Fruit fly (Drosophila melanogaster): Measurements from ENCODE around the gene ScsbetaA.
A peak's percentile ranks its signal among the peaks of the same experiment; 100 is the strongest.

DNA sequence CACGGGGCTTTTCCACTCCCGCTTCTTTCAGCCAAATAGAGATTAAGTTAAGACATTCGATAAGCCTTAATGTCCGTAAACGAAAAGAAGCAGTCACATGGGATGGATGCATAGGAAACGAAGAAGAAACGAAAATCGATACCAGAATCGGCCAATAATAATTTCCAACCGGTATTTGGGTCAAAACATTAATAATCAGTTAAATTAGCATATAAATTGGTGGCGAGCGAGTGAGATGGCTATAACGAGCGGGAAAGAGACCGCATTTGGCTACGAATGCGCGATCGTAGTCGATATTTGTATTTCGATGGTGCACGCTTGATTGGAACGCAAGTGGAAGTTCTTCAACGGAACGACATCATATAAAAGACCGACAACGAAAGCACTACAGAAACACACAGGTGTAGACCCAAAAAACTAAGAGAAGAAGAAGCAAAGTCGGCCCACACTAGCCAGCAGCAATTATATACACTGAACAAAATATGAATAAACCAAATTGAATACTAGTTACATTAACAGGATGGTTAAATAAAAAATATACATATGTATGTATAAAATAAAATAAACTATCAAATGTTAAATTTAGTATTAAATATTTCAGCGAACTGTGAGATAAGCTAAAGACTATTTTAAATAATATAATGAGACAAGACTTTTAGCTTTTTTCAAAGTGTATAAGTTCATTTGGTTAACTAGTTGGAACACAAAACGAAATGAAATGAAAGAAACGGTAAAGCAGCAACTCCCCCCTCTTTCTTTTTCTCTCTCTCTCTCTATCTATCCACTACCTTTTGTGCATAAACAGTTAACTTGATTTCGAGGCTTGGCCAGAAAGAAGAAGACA lies 16.2 kb downstream of the ScsbetaA start:
- no peak for TF ChIP-seq H2.0 (GFP tag; IDR thresholded peaks at IDR 0.05)
- no peak for TF ChIP-seq Fer2 (tag; optimal IDR thresholded peaks at IDR 0.05)
- no peak for TF ChIP-seq lbe (GFP tag; optimal IDR thresholded peaks at IDR 0.05)
- peak; percentile 70 for TF ChIP-seq grau (tag; optimal IDR thresholded peaks at IDR 0.05)
- TF ChIP-seq CG6813 (GFP tag; optimal IDR thresholded peaks at IDR 0.05), result no peak
